Worm (Caenorhabditis elegans): ENCODE results near the gene cpb-2.

- TF ChIP-seq dao-5 (tag; optimal IDR thresholded peaks at IDR 0.05) (no peak), him-1 (tag; optimal IDR thresholded peaks at IDR 0.05) (no peak), W03F9.2 (tag; optimal IDR thresholded peaks at IDR 0.05) (no peak)
Observed at ce11 chrII:6207252-6207651, 14.7 kb downstream of the cpb-2 start.

Measured in whole organism, L4/young adult.